Fruit fly (Drosophila melanogaster) whole organism: Measurements from ENCODE around the gene CG43121.
A peak's percentile ranks its signal among the peaks of the same experiment; 100 is the strongest.

Source experiments
- CG8478 ChIP-seq: fragments of >200 bp; optimal IDR thresholded peaks from 2 replicates; lab custom pipeline; 2018; ENCODE audit warnings: inconsistent platforms
- Dll ChIP-seq: fragments of >200 bp; optimal IDR thresholded peaks from 2 replicates; lab custom pipeline; 2017
- EcR ChIP-seq, 2 experiments: fragments of >200 bp; optimal IDR thresholded peaks; 2 replicates each; lab custom pipeline; 2017; ENCODE audit warnings: missing biosample characterization in 2 of 2, missing genetic modification characterization in 2 of 2, missing genetic modification reagents in 2 of 2
- pan ChIP-seq: fragments of >200 bp; optimal IDR thresholded peaks from 2 replicates; lab custom pipeline; 2017
- psq ChIP-seq: fragments of >200 bp; optimal IDR thresholded peaks from 2 replicates; lab custom pipeline; 2017
- usp ChIP-seq: fragments of >200 bp; optimal IDR thresholded peaks from 2 replicates; lab custom pipeline; 2017; ENCODE audit warnings: missing biosample characterization, missing genetic modification characterization, mixed read lengths

CG43121 gene

dm6 chr3L:14640814-14641317 lies 31.4 kb downstream of the CG43121 start:
- TF ChIP-seq usp (GFP tag; lab: Kevin White, UChicago) (no peak), pan (no peak), EcR (GFP tag; optimal IDR thresholded peaks at IDR 0.05; lab: Kevin White, UChicago) (no peak), psq (lab: Kevin White, UChicago) (no peak), Dll (no peak), CG8478 (lab: Kevin White, UChicago) (no peak)

dm6 chr3L:14639778-14640177 lies 32.5 kb downstream of the CG43121 start:
- no peak for TF ChIP-seq Dll
- TF ChIP-seq pan: no peak
- TF ChIP-seq EcR (GFP tag; optimal IDR thresholded peaks at IDR 0.05; lab: Kevin White, UChicago): no peak
- no peak for TF ChIP-seq psq (lab: Kevin White, UChicago)
- no peak for TF ChIP-seq CG8478 (lab: Kevin White, UChicago)
- no peak for TF ChIP-seq usp (GFP tag; lab: Kevin White, UChicago)

dm6 chr3L:14637705-14638529 lies 34.3 kb downstream of the CG43121 start:
- TF ChIP-seq usp (GFP tag; lab: Kevin White, UChicago): no peak
- TF ChIP-seq EcR (GFP tag; optimal IDR thresholded peaks at IDR 0.05; lab: Kevin White, UChicago): peak in 1 of 2 experiments; percentile 25

- TF ChIP-seq CG8478 (lab: Kevin White, UChicago) (no peak), Dll (peak; percentile 13), EcR (GFP tag; optimal IDR thresholded peaks at IDR 0.05; lab: Kevin White, UChicago) (no peak)
Measured at dm6 chr3L:14636740-14637189, 35.5 kb downstream of the CG43121 start.

DNA sequence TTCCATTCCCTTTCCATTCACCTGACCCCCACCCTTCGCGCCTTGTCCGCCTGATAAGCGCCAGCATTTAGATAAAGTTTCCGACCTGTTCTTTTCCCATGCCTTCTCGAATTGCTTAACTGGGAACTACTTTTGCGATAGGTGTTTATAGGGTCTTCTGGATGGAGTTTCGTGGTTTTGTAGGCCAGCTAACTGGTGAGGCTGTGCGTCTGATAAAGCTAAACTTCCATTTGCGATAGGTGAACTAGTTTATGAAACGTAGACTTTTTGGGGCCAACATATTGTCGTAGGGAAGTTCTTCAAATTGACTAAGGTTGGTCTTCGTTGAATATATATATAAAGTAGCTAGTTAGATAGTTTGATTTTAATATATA lies 36.7 kb downstream of the CG43121 start:
- TF ChIP-seq Dll: no peak
- no peak for TF ChIP-seq pan
- TF ChIP-seq psq (lab: Kevin White, UChicago): no peak
- TF ChIP-seq CG8478 (lab: Kevin White, UChicago): no peak
- TF ChIP-seq EcR (GFP tag; optimal IDR thresholded peaks at IDR 0.05; lab: Kevin White, UChicago): no peak
- no peak for TF ChIP-seq usp (GFP tag; lab: Kevin White, UChicago)

DNA sequence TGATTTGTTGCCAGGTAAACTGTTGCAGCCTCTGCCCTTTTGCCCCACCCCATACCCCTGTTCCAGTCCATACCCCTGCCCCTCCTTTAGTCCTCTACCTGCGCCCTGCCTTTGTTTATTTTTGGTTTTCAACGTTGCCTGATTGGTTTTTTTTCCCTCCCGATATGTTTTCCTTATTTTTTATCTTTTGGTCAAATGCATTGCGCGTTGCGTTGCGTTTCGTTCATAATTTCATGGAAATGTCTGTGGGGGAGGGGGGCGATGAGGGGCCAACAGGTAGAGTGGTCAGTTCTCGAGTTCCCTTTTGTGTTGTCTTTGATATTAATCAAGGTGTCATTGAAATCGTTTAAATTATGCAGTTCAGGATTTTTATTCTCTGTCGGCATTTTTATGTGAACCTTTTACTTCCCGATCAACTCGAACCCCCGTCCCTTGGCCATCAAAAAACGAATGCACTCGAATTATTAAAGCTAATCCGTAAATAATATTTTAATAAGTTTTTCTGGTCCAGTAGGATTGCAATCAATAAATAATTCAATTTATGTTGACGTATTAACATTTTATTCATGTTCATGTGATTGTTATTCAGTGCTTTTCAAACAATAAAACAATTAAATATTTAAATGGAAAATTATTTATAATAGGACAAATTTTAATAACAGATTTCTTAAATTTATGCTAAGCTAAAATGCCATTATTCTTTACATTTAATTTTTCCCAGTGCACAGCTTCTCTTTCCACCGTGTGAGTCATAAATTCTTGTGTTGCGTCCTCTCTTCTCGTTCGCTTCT lies 37.3 kb downstream of the CG43121 start:
- no peak for TF ChIP-seq psq (lab: Kevin White, UChicago)
- no peak for TF ChIP-seq pan
- TF ChIP-seq CG8478 (lab: Kevin White, UChicago): no peak
- no peak for TF ChIP-seq usp (GFP tag; lab: Kevin White, UChicago)
- no peak for TF ChIP-seq EcR (GFP tag; optimal IDR thresholded peaks at IDR 0.05; lab: Kevin White, UChicago)
- no peak for TF ChIP-seq Dll

DNA sequence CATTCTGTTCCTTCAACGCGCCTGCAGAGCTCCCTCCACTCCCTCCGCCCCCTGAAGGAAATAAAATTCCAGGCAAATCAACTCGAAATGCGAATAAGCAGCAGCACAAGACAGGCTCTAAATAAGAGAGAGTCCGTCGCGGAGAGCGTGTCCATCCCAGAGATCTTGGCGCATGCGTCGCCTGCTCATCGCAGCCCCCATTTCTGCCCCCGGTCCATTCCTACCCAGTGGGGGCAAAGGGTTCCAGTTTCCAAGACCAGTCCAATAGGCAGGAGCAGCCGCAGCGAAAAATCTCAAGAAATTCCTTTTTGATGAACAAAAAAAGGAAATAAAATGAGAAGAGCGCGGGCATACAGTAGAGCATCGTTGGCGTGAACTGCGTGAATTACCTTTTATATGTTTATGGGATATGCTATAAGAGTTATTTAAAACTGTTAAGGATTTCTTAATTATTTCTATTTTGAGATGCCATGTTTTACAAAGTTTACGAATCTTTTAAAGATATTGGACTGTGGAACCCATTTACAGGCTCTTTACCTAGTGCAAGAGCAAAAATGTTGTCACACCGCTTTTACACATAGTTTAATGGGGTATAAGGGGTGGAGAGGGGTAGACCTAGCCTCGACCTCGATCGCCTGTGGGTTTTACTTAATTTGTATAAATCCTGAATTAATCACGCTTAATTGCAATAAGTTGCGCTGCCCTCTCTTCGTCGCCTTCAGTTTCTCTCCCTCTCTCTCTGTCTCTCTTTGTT lies 38.0 kb downstream of the CG43121 start:
- TF ChIP-seq psq (lab: Kevin White, UChicago) (no peak), CG8478 (lab: Kevin White, UChicago) (no peak), usp (GFP tag; lab: Kevin White, UChicago) (no peak), pan (no peak), EcR (GFP tag; optimal IDR thresholded peaks at IDR 0.05; lab: Kevin White, UChicago) (no peak), Dll (no peak)

DNA sequence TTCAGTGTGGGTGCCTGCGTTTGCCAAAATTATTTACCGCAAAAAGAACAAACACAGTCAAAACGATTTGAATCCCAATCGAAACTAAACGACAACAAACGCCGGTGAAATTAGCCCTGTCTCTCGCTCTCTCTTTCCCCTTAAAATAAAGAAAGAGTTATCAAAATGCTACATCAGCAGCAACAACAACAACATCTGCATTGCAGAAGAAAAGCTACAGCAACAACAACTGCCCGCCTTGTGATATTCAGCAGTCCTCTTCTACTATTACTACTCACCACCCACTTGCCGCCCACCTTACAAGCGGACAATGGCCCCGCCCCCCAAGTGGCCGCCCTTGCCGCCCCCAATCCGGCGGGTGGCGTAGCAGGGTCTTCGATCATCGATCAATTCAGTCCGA lies 39.3 kb downstream of the CG43121 start:
- TF ChIP-seq psq (lab: Kevin White, UChicago) (no peak), CG8478 (lab: Kevin White, UChicago) (no peak), usp (GFP tag; lab: Kevin White, UChicago) (no peak), EcR (GFP tag; optimal IDR thresholded peaks at IDR 0.05; lab: Kevin White, UChicago) (no peak), pan (no peak), Dll (no peak)

DNA sequence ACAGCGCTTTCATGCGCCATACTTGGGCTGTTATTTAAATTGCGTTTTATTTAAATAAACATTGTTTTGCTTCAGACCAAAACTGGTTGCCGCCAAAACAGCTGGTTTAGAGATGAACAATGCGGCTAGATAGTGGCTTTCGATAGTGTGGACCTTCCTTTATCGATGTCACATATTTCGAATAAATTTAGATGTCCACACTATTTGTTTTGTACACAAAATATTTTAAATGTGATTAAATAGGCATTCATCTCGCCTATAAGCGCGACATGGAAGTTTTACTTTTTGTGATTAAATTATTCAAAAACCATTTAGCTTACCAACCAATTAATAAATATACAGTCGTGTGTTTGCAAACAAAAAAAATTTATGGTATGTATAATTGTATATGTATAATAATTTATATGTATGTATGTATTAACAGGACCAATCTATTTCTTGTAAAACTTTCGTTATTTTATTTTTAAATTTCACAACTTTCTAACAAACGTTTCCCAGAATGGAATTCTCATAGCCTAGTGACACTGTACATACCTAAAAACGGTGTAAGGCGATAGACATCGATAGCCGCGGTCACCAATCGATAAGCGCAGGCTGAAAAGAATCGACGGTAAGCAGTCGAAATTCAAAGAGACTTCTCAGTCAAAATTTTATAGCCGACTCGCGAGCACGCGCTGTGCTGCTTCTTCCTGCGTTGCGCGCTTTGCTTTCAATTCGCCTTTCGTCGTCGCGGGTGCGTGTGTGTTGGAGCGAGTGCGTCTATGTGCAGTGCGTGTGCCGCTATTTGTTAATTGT lies 40.1 kb downstream of the CG43121 start, which contains the start of the genes RecQ5 and dlp:
Gene RecQ5, minus strand, starts transcription at position 114 of the 795 bp plus-strand sequence.
Gene dlp, plus strand, starts transcription at position 638 of the 795 bp plus-strand sequence.
- TF ChIP-seq Dll (no peak), psq (lab: Kevin White, UChicago) (no peak), CG8478 (lab: Kevin White, UChicago) (no peak), EcR (GFP tag; optimal IDR thresholded peaks at IDR 0.05; lab: Kevin White, UChicago) (no peak), pan (no peak), usp (GFP tag; lab: Kevin White, UChicago) (no peak)

DNA sequence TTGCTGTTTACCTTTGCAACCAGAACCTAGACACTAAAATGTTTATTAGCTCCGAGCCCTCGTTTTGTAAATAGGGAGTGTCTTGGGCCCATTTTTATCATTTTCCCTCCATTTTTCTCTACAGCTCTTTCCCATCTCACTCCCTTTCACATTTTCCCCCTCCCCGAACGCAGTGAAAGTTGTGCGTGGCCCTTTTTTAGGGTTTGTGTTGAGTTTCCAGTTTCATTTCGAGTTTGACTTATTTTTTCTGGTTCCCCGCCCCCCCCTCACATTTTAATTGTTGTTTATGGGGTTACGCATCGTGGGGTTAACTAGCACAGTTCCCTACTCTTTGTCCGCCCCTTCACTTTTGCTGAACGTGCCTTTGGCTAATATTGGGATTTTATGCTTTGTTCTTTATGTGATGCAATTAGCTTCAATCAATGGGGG lies 46.7 kb downstream of the CG43121 start:
- no peak for TF ChIP-seq CG8478 (lab: Kevin White, UChicago)
- TF ChIP-seq psq (lab: Kevin White, UChicago): no peak
- no peak for TF ChIP-seq usp (GFP tag; lab: Kevin White, UChicago)
- TF ChIP-seq pan: no peak
- TF ChIP-seq Dll: no peak
- TF ChIP-seq EcR (GFP tag; optimal IDR thresholded peaks at IDR 0.05; lab: Kevin White, UChicago): no peak
